Worm (Caenorhabditis elegans) whole organism, L2 larva: ENCODE measurements around the gene C05G5.3.

Experiments
- C34F6.9 ChIP-seq: fragments of 150-350 bp; optimal IDR thresholded peaks from 2 replicates; lab custom pipeline; 2014; ENCODE audit warnings: missing biosample characterization, missing genetic modification characterization
- F13H6.1 ChIP-seq: sonication (generic microtip); optimal IDR thresholded peaks from 2 replicates; lab custom pipeline; 2016; ENCODE audit warnings: missing genetic modification characterization, missing compliant biosample characterization
- R02D3.7 ChIP-seq: fragments of 150-350 bp; optimal IDR thresholded peaks from 2 replicates; lab custom pipeline; 2014; ENCODE audit warnings: missing biosample characterization, missing genetic modification characterization
- Y55F3AM.14 ChIP-seq: fragments of 200-800 bp; sonication (Bioruptor generic); optimal IDR thresholded peaks from 2 replicates; lab custom pipeline; 2018; ENCODE audit warnings: mild to moderate bottlenecking, missing genetic modification characterization, missing compliant biosample characterization
- ZK546.5 ChIP-seq: sonication (generic microtip); optimal IDR thresholded peaks from 2 replicates; lab custom pipeline; 2017; ENCODE audit warnings: missing biosample characterization, missing genetic modification characterization
- alr-1 ChIP-seq: fragments of 150-350 bp; optimal IDR thresholded peaks from 2 replicates; lab custom pipeline; 2014; ENCODE audit warnings: missing biosample characterization, missing genetic modification characterization
- aly-2 ChIP-seq: fragments of 150-350 bp; optimal IDR thresholded peaks from 2 replicates; lab custom pipeline; 2014; ENCODE audit warnings: missing biosample characterization, missing genetic modification characterization
- ama-1 ChIP-seq: fragments of 150-350 bp; optimal IDR thresholded peaks from 2 replicates; lab custom pipeline; 2018; ENCODE audit warnings: inconsistent platforms
- blmp-1 ChIP-seq: sonication (generic microtip); optimal IDR thresholded peaks from 2 replicates; lab custom pipeline; 2017; ENCODE audit warnings: missing genetic modification characterization, mild to moderate bottlenecking, missing compliant biosample characterization, antibody characterized with exemption, moderate library complexity; ENCODE audit not compliant: insufficient read depth
- crh-2 ChIP-seq: sonication (generic microtip); optimal IDR thresholded peaks from 2 replicates; lab custom pipeline; 2017; ENCODE audit warnings: missing biosample characterization, missing genetic modification characterization
- egl-27 ChIP-seq: sonication (generic microtip); optimal IDR thresholded peaks from 3 replicates; lab custom pipeline; 2017; ENCODE audit warnings: missing biosample characterization, missing genetic modification reagents, missing genetic modification characterization
- elt-1 ChIP-seq: fragments of 150-350 bp; optimal IDR thresholded peaks from 2 replicates; lab custom pipeline; 2014; ENCODE audit warnings: missing biosample characterization, missing genetic modification characterization
- fos-1 ChIP-seq: fragments of 150-350 bp; optimal IDR thresholded peaks from 2 replicates; lab custom pipeline; 2014; ENCODE audit warnings: missing biosample characterization, missing genetic modification characterization
- lin-13 ChIP-seq: fragments of 150-350 bp; optimal IDR thresholded peaks from 2 replicates; lab custom pipeline; 2014; ENCODE audit warnings: missing biosample characterization, missing genetic modification reagents, missing genetic modification characterization
- lin-39 ChIP-seq: fragments of 150-350 bp; optimal IDR thresholded peaks from 2 replicates; lab custom pipeline; 2014; ENCODE audit warnings: missing biosample characterization, missing genetic modification reagents, missing genetic modification characterization
- lsy-2 ChIP-seq, 2 experiments: fragments of 150-350 bp in 1 of 2; sonication (generic microtip) in 1 of 2; optimal IDR thresholded peaks; 2 replicates each; lab custom pipeline; 2014 to 2017; ENCODE audit warnings: missing biosample characterization in 2 of 2, missing genetic modification characterization in 2 of 2
- mab-5 ChIP-seq: fragments of 150-350 bp; optimal IDR thresholded peaks from 2 replicates; lab custom pipeline; 2014; ENCODE audit warnings: missing biosample characterization, missing genetic modification characterization
- mbf-1 ChIP-seq: sonication (generic microtip); optimal IDR thresholded peaks from 2 replicates; lab custom pipeline; 2017; ENCODE audit warnings: missing biosample characterization, missing genetic modification characterization
- nhr-10 ChIP-seq: sonication (generic microtip); optimal IDR thresholded peaks from 2 replicates; lab custom pipeline; 2017; ENCODE audit warnings: missing biosample characterization, missing genetic modification characterization
- nhr-11 ChIP-seq: fragments of 150-350 bp; optimal IDR thresholded peaks from 2 replicates; lab custom pipeline; 2014; ENCODE audit warnings: missing biosample characterization, missing genetic modification characterization
- nhr-12 ChIP-seq: fragments of 150-350 bp; optimal IDR thresholded peaks from 2 replicates; lab custom pipeline; 2014; ENCODE audit warnings: missing biosample characterization, missing genetic modification characterization
- nhr-21 ChIP-seq: fragments of 150-350 bp; optimal IDR thresholded peaks from 2 replicates; lab custom pipeline; 2014; ENCODE audit warnings: missing biosample characterization, missing genetic modification characterization
- nhr-23 ChIP-seq: fragments of 150-350 bp; optimal IDR thresholded peaks from 2 replicates; lab custom pipeline; 2014; ENCODE audit warnings: missing biosample characterization, missing genetic modification reagents, missing genetic modification characterization
- nhr-237 ChIP-seq: fragments of 150-350 bp; optimal IDR thresholded peaks from 2 replicates; lab custom pipeline; 2014; ENCODE audit warnings: missing biosample characterization, missing genetic modification characterization
- nhr-25 ChIP-seq: fragments of 150-350 bp; sonication (generic microtip); optimal IDR thresholded peaks from 3 replicates; lab custom pipeline; 2014; ENCODE audit warnings: missing biosample characterization, missing genetic modification characterization
- nhr-77 ChIP-seq: fragments of 150-350 bp; optimal IDR thresholded peaks from 2 replicates; lab custom pipeline; 2014; ENCODE audit warnings: missing biosample characterization, missing genetic modification characterization
- peb-1 ChIP-seq: fragments of 150-350 bp; optimal IDR thresholded peaks from 2 replicates; lab custom pipeline; 2014; ENCODE audit warnings: missing biosample characterization, missing genetic modification characterization
- sem-4 ChIP-seq: fragments of 150-350 bp; optimal IDR thresholded peaks from 2 replicates; lab custom pipeline; 2014; ENCODE audit warnings: missing biosample characterization, missing genetic modification reagents, missing genetic modification characterization
- skn-1 ChIP-seq: sonication (generic microtip); optimal IDR thresholded peaks from 2 replicates; lab custom pipeline; 2017; ENCODE audit warnings: missing biosample characterization, missing genetic modification characterization
- sma-3 ChIP-seq: sonication (generic microtip); optimal IDR thresholded peaks from 2 replicates; lab custom pipeline; 2016; ENCODE audit warnings: missing genetic modification reagents, missing genetic modification characterization, missing compliant biosample characterization
- sma-9 ChIP-seq, 2 experiments: fragments of 150-350 bp in 1 of 2; sonication (generic microtip) in 1 of 2; optimal IDR thresholded peaks; 2 replicates each; lab custom pipeline; 2014 to 2016; ENCODE audit warnings: missing genetic modification characterization in 2 of 2, mild to moderate bottlenecking in 1 of 2, missing biosample characterization in 1 of 2, missing compliant biosample characterization in 1 of 2, missing genetic modification reagents in 1 of 2, moderate library complexity in 1 of 2
- snpc-4 ChIP-seq: fragments of 150-350 bp; optimal IDR thresholded peaks from 2 replicates; lab custom pipeline; 2014; ENCODE audit warnings: missing biosample characterization, missing genetic modification characterization
- unc-39 ChIP-seq: fragments of 150-350 bp; optimal IDR thresholded peaks from 2 replicates; lab custom pipeline; 2014; ENCODE audit warnings: missing biosample characterization, missing genetic modification characterization
- unc-62 ChIP-seq: fragments of 150-350 bp; optimal IDR thresholded peaks from 2 replicates; lab custom pipeline; 2014; ENCODE audit warnings: missing biosample characterization, missing genetic modification reagents, missing genetic modification characterization
- zag-1 ChIP-seq: fragments of 150-350 bp; optimal IDR thresholded peaks from 2 replicates; lab custom pipeline; 2014; ENCODE audit warnings: missing biosample characterization, missing genetic modification characterization
- ztf-1 ChIP-seq: fragments of 200-800 bp; sonication (Bioruptor generic); conservative IDR thresholded peaks from 2 replicates; pipeline ENCODE4 v1.3.6; 2022; ENCODE audit warnings: missing genetic modification characterization, missing compliant biosample characterization
- ztf-11 ChIP-seq: sonication (generic microtip); optimal IDR thresholded peaks from 2 replicates; lab custom pipeline; 2017; ENCODE audit warnings: missing biosample characterization, missing genetic modification characterization
- ztf-4 ChIP-seq: fragments of 150-350 bp; optimal IDR thresholded peaks from 2 replicates; lab custom pipeline; 2014; ENCODE audit warnings: missing biosample characterization, missing genetic modification characterization

The C05G5.3 gene

ce11 chrX:14767813-14768212 is 16.0 kb upstream of the C05G5.3 start:
- TF ChIP-seq elt-1 (no peak), aly-2 (tag; lab: Kevin White, UChicago) (no peak), mbf-1 (tag; lab: Kevin White, UChicago) (no peak), peb-1 (tag; lab: Kevin White, UChicago) (no peak), sem-4 (no peak)

- TF ChIP-seq alr-1 = no peak
- TF ChIP-seq skn-1 (tag; lab: Kevin White, UChicago) = no peak
- TF ChIP-seq lin-13 (GFP tag; lab: Kevin White, UChicago) = no peak
- TF ChIP-seq peb-1 (tag; lab: Kevin White, UChicago) = no peak
- TF ChIP-seq, all 48 proteins: peak for 0
These were observed 9.2 kb upstream of the C05G5.3 start, which contains the start of gene C05G5.5 for ce11 chrX:14761021-14761420. Gene C05G5.5, minus strand, starts transcription at chrX:14761121.

- TF ChIP-seq ztf-4 (tag; lab: Kevin White, UChicago) (no peak), peb-1 (tag; lab: Kevin White, UChicago) (no peak), lin-39 (tag; lab: Kevin White, UChicago) (no peak), Y55F3AM.14 (no peak), nhr-10 (tag; lab: Kevin White, UChicago) (no peak), zag-1 (no peak), sma-3 (GFP tag; lab: Kevin White, UChicago) (no peak), sem-4 (no peak), lsy-2 (tag; optimal IDR thresholded peaks at IDR 0.05; lab: Kevin White, UChicago) (no peak), nhr-23 (no peak), ztf-11 (no peak), C34F6.9 (tag; lab: Kevin White, UChicago) (no peak), alr-1 (no peak), egl-27 (tag; lab: Kevin White, UChicago) (no peak), crh-2 (tag; lab: Kevin White, UChicago) (no peak)
These were observed 8.4 kb upstream of the C05G5.3 start for ce11 chrX:14760166-14760565.

ce11 chrX:14759549-14759948 is 7.7 kb upstream of the C05G5.3 start:
- TF ChIP-seq nhr-11 (tag; lab: Kevin White, UChicago) = no peak
- no peak for TF ChIP-seq nhr-25 (tag; lab: Kevin White, UChicago)
- TF ChIP-seq R02D3.7 = no peak
- TF ChIP-seq mbf-1 (tag; lab: Kevin White, UChicago) = no peak
- TF ChIP-seq alr-1 = no peak
- no peak for TF ChIP-seq mab-5 (tag; lab: Kevin White, UChicago)
- no peak for TF ChIP-seq aly-2 (tag; lab: Kevin White, UChicago)
- TF ChIP-seq nhr-21 (tag; lab: Kevin White, UChicago) = no peak
- no peak for TF ChIP-seq peb-1 (tag; lab: Kevin White, UChicago)
- TF ChIP-seq C34F6.9 (tag; lab: Kevin White, UChicago) = no peak
- TF ChIP-seq nhr-23 = no peak
- TF ChIP-seq nhr-10 (tag; lab: Kevin White, UChicago) = no peak
- TF ChIP-seq ztf-11 = no peak
- TF ChIP-seq unc-62 (GFP tag; lab: Kevin White, UChicago) = no peak
- TF ChIP-seq elt-1 = no peak
- no peak for TF ChIP-seq F13H6.1 (tag; lab: Kevin White, UChicago)
- no peak for TF ChIP-seq sem-4

- TF ChIP-seq alr-1 = no peak
- TF ChIP-seq ztf-1 (GFP tag; lab: Robert Waterston, UW) = no peak
- TF ChIP-seq ztf-11 = no peak
- TF ChIP-seq nhr-10 (tag; lab: Kevin White, UChicago) = no peak
- TF ChIP-seq nhr-25 (tag; lab: Kevin White, UChicago) = no peak
- TF ChIP-seq ama-1 (lab: Kevin White, UChicago) = no peak
- TF ChIP-seq nhr-237 (tag; lab: Kevin White, UChicago) = no peak
- TF ChIP-seq nhr-11 (tag; lab: Kevin White, UChicago) = no peak
These were observed 5.9 kb upstream of the C05G5.3 start for ce11 chrX:14757641-14758220.

ce11 chrX:14756606-14757005 is 4.8 kb upstream of the C05G5.3 start:
- no peak for TF ChIP-seq sma-9 (GFP tag; optimal IDR thresholded peaks at IDR 0.05; lab: Kevin White, UChicago)
- TF ChIP-seq sma-9 (tag; optimal IDR thresholded peaks at IDR 0.05; lab: Kevin White, UChicago) = no peak
- TF ChIP-seq sem-4 = no peak
- no peak for TF ChIP-seq nhr-77
- no peak for TF ChIP-seq unc-39 (tag; lab: Kevin White, UChicago)
- no peak for TF ChIP-seq ZK546.5 (tag; lab: Kevin White, UChicago)
- TF ChIP-seq lin-39 (tag; lab: Kevin White, UChicago) = no peak
- no peak for TF ChIP-seq nhr-25 (tag; lab: Kevin White, UChicago)
- TF ChIP-seq aly-2 (tag; lab: Kevin White, UChicago) = no peak
- TF ChIP-seq skn-1 (tag; lab: Kevin White, UChicago) = no peak
- no peak for TF ChIP-seq snpc-4 (tag; lab: Kevin White, UChicago)
- no peak for TF ChIP-seq nhr-12 (tag; lab: Kevin White, UChicago)
- no peak for TF ChIP-seq blmp-1 (tag; lab: Kevin White, UChicago)
- no peak for TF ChIP-seq fos-1 (tag; lab: Kevin White, UChicago)
- no peak for TF ChIP-seq crh-2 (tag; lab: Kevin White, UChicago)
- TF ChIP-seq nhr-11 (tag; lab: Kevin White, UChicago) = no peak
